Worm (Caenorhabditis elegans) whole organism, late embryonic: ENCODE data around the gene C23H4.8.

ENCODE experiments used
- C08G9.2 ChIP-seq: sonication (generic microtip); optimal IDR thresholded peaks from 2 replicates; lab custom pipeline; 2016; ENCODE audit warnings: mild to moderate bottlenecking, missing genetic modification characterization, moderate library complexity, missing compliant biosample characterization
- T23F11.4 ChIP-seq: fragments of 200-800 bp; sonication (Bioruptor generic); optimal IDR thresholded peaks from 2 replicates; lab custom pipeline; 2018; ENCODE audit warnings: mild to moderate bottlenecking, missing genetic modification characterization, missing compliant biosample characterization
- ahr-1 ChIP-seq: sonication (generic microtip); optimal IDR thresholded peaks from 2 replicates; lab custom pipeline; 2016; ENCODE audit warnings: missing genetic modification characterization, missing compliant biosample characterization
- ceh-14 ChIP-seq: sonication (generic microtip); optimal IDR thresholded peaks from 2 replicates; lab custom pipeline; 2016; ENCODE audit warnings: missing genotype, missing genetic modification characterization, missing compliant biosample characterization
- ceh-19 ChIP-seq: fragments of 200-800 bp; sonication (Bioruptor generic); optimal IDR thresholded peaks from 2 replicates; lab custom pipeline; 2018; ENCODE audit warnings: mild to moderate bottlenecking, missing genetic modification characterization, missing compliant biosample characterization
- ceh-2 ChIP-seq: sonication (generic microtip); optimal IDR thresholded peaks from 2 replicates; lab custom pipeline; 2016; ENCODE audit warnings: missing genotype, missing genetic modification characterization, missing compliant biosample characterization
- ceh-24 ChIP-seq: sonication (generic microtip); optimal IDR thresholded peaks from 2 replicates; lab custom pipeline; 2016; ENCODE audit warnings: mild to moderate bottlenecking, missing genetic modification characterization, missing compliant biosample characterization
- ceh-30 ChIP-seq: fragments of 150-350 bp; optimal IDR thresholded peaks from 2 replicates; lab custom pipeline; 2014; ENCODE audit warnings: missing biosample characterization, missing genetic modification characterization
- ceh-31 ChIP-seq: sonication (generic microtip); optimal IDR thresholded peaks from 2 replicates; lab custom pipeline; 2016; ENCODE audit warnings: missing genetic modification characterization, missing compliant biosample characterization
- ceh-34 ChIP-seq: sonication (generic microtip); optimal IDR thresholded peaks from 2 replicates; lab custom pipeline; 2016; ENCODE audit warnings: mild to moderate bottlenecking, missing genetic modification characterization, missing compliant biosample characterization
- ceh-48 ChIP-seq: sonication (generic microtip); optimal IDR thresholded peaks from 2 replicates; lab custom pipeline; 2016; ENCODE audit warnings: missing genetic modification characterization, inconsistent platforms, missing compliant biosample characterization
- ceh-9 ChIP-seq: sonication (generic microtip); optimal IDR thresholded peaks from 2 replicates; lab custom pipeline; 2016; ENCODE audit warnings: mild to moderate bottlenecking, missing genetic modification characterization, inconsistent platforms, missing compliant biosample characterization
- che-1 ChIP-seq: sonication (generic microtip); optimal IDR thresholded peaks from 2 replicates; lab custom pipeline; 2016; ENCODE audit warnings: mild to moderate bottlenecking, missing genetic modification characterization, missing compliant biosample characterization
- elt-2 ChIP-seq: sonication (generic microtip); optimal IDR thresholded peaks from 2 replicates; lab custom pipeline; 2016; ENCODE audit warnings: missing genetic modification reagents, missing genetic modification characterization, missing compliant biosample characterization
- ets-4 ChIP-seq: sonication (generic microtip); optimal IDR thresholded peaks from 2 replicates; lab custom pipeline; 2016; ENCODE audit warnings: missing genetic modification characterization, missing compliant biosample characterization
- eyg-1 ChIP-seq: sonication (generic microtip); optimal IDR thresholded peaks from 2 replicates; lab custom pipeline; 2016; ENCODE audit warnings: missing genotype, missing genetic modification characterization, missing compliant biosample characterization
- fkh-6 ChIP-seq: sonication (generic microtip); optimal IDR thresholded peaks from 2 replicates; lab custom pipeline; 2016; ENCODE audit warnings: missing genetic modification characterization, missing compliant biosample characterization
- hlh-15 ChIP-seq: sonication (generic microtip); optimal IDR thresholded peaks from 2 replicates; lab custom pipeline; 2016; ENCODE audit warnings: missing genetic modification characterization, missing compliant biosample characterization
- hlh-6 ChIP-seq: sonication (generic microtip); optimal IDR thresholded peaks from 2 replicates; lab custom pipeline; 2016; ENCODE audit warnings: missing genotype, missing genetic modification characterization, missing compliant biosample characterization
- hlh-8 ChIP-seq: sonication (generic microtip); optimal IDR thresholded peaks from 2 replicates; lab custom pipeline; 2016; ENCODE audit warnings: missing genotype, missing genetic modification characterization, missing compliant biosample characterization
- lim-6 ChIP-seq: sonication (generic microtip); optimal IDR thresholded peaks from 2 replicates; lab custom pipeline; 2016; ENCODE audit warnings: missing genetic modification characterization, missing compliant biosample characterization
- mec-3 ChIP-seq: sonication (generic microtip); optimal IDR thresholded peaks from 2 replicates; lab custom pipeline; 2016; ENCODE audit warnings: borderline replicate concordance, missing genetic modification characterization, missing compliant biosample characterization
- npax-4 ChIP-seq: sonication (generic microtip); optimal IDR thresholded peaks from 2 replicates; lab custom pipeline; 2016; ENCODE audit warnings: missing genetic modification characterization, missing compliant biosample characterization
- pax-1 ChIP-seq: fragments of 150-350 bp; optimal IDR thresholded peaks from 2 replicates; lab custom pipeline; 2014; ENCODE audit warnings: missing biosample characterization, missing genetic modification characterization
- pha-2 ChIP-seq: sonication (generic microtip); optimal IDR thresholded peaks from 2 replicates; lab custom pipeline; 2017; ENCODE audit warnings: mild to moderate bottlenecking, missing genetic modification characterization, missing compliant biosample characterization
- pha-4 ChIP-seq: fragments of 150-350 bp; optimal IDR thresholded peaks from 2 replicates; lab custom pipeline; 2018; ENCODE audit warnings: missing biosample characterization, missing genetic modification reagents, missing genetic modification characterization
- ref-2 ChIP-seq: sonication (generic microtip); optimal IDR thresholded peaks from 2 replicates; lab custom pipeline; 2016; ENCODE audit warnings: missing genetic modification characterization, missing compliant biosample characterization
- sox-2 ChIP-seq: fragments of 200-800 bp; sonication (Bioruptor generic); IDR thresholded peaks from 2 replicates; pipeline ENCODE4 v1.3.6; 2022; ENCODE audit warnings: missing genetic modification reagents, missing genetic modification characterization, missing compliant biosample characterization
- sox-4 ChIP-seq: sonication (generic microtip); optimal IDR thresholded peaks from 2 replicates; lab custom pipeline; 2017; ENCODE audit warnings: mild to moderate bottlenecking, missing genetic modification characterization, inconsistent platforms, missing compliant biosample characterization
- syd-9 ChIP-seq: sonication (generic microtip); optimal IDR thresholded peaks from 2 replicates; lab custom pipeline; 2016; ENCODE audit warnings: mild to moderate bottlenecking, missing genetic modification characterization, moderate library complexity, missing compliant biosample characterization
- tbx-2 ChIP-seq: sonication (generic microtip); optimal IDR thresholded peaks from 2 replicates; lab custom pipeline; 2016; ENCODE audit warnings: missing genetic modification characterization, missing compliant biosample characterization
- ttx-3 ChIP-seq: sonication (generic microtip); optimal IDR thresholded peaks from 2 replicates; lab custom pipeline; 2016; ENCODE audit warnings: missing genetic modification reagents, missing genetic modification characterization, missing compliant biosample characterization
- unc-3 ChIP-seq, 2 experiments: fragments of 200-800 bp in 1 of 2; sonication (Bioruptor generic) in 1 of 2; sonication (generic microtip) in 1 of 2; conservative IDR thresholded peaks in 1 of 2; optimal IDR thresholded peaks in 1 of 2; 2 replicates each; pipeline versions ENCODE4 v1.3.6 to Lab custom; 2016 to 2022; ENCODE audit warnings: missing compliant biosample characterization in 2 of 2, missing genetic modification characterization in 2 of 2, missing genetic modification reagents in 1 of 2
- unc-42 ChIP-seq: sonication (generic microtip); optimal IDR thresholded peaks from 2 replicates; lab custom pipeline; 2016; ENCODE audit warnings: missing genotype, missing genetic modification characterization, missing compliant biosample characterization
- zip-5 ChIP-seq: sonication (generic microtip); optimal IDR thresholded peaks from 2 replicates; lab custom pipeline; 2016; ENCODE audit warnings: missing genetic modification characterization, missing compliant biosample characterization

The C23H4.8 gene

DNA sequence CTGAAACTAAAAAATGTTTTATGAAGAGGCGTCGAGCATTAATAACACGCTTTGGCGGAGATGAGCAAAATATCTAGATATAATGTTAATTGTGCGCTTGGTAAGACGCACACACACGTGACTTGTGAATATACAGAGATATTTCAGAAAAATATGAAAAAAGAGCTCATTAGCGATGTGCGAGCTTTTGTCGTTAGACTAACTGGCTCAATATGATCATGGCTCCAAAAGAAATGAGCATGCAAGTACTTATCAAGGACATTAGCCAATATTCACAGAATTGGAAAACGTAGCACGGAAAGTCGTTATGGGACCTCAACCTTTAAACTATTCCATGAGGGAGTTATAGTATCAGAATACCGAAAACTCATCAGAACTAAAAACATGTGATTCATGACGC lies 10.0 kb upstream of the C23H4.8 start:
- TF ChIP-seq syd-9 (no peak), ahr-1 (tag; lab: Kevin White, UChicago) (no peak), pha-2 (tag; lab: Kevin White, UChicago) (no peak), eyg-1 (tag; lab: Kevin White, UChicago) (no peak), hlh-15 (tag; lab: Kevin White, UChicago) (no peak), sox-4 (tag; lab: Kevin White, UChicago) (no peak), zip-5 (tag; lab: Kevin White, UChicago) (no peak), unc-42 (tag; lab: Kevin White, UChicago) (no peak), ref-2 (tag; lab: Kevin White, UChicago) (no peak), ceh-9 (tag; lab: Kevin White, UChicago) (no peak), ceh-2 (no peak), elt-2 (tag; lab: Kevin White, UChicago) (no peak)
- TF ChIP-seq, all 69 proteins: peak for 0

DNA sequence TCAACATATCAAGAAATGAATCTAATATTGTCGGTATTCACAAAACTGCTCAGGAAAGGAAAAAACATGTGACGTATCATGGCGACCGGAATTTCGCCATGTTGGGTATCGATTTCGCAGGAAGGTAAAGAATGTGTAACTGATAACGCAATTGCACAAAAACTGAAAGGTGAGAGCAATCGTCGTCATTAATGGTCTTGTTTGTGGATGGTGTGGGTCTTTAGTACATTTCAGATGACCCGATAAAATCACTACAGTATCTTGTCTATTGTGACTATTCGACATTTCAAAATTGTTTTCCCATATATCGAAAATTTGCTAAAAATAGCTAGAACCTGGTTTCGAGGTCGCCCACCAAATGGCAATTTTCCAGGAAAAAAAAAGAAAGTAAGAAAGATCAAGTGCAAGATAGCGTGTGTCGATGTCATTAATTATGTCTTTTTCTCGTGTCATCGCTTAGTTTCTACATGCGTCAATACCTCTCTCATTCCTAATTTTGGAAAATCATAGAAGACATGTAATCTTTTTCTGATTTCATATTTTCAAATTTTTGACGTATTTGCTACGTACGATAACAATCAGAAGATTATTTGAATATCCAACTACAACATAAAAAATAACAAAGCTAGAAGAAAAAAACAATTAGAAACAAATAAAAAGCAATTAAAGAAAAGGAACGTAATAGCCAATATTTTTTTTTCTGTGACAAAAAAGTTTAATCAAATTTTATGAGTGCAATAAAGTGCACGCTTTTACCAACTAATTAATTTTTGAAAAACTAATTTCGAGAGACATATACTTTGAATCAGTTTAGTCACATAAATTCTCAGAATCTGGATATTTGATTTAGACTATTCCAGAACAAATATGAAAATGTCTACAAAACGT lies 6.7 kb upstream of the C23H4.8 start:
- no peak for TF ChIP-seq ceh-19 (GFP tag; lab: Kevin White, UChicago)
- no peak for TF ChIP-seq pha-2 (tag; lab: Kevin White, UChicago)
- no peak for TF ChIP-seq ahr-1 (tag; lab: Kevin White, UChicago)
- no peak for TF ChIP-seq ceh-24 (tag; lab: Kevin White, UChicago)
- peak; percentile 43 for TF ChIP-seq elt-2 (tag; lab: Kevin White, UChicago)
- TF ChIP-seq mec-3 (tag; lab: Kevin White, UChicago): no peak
- no peak for TF ChIP-seq ceh-9 (tag; lab: Kevin White, UChicago)
- TF ChIP-seq eyg-1 (tag; lab: Kevin White, UChicago): no peak
- TF ChIP-seq che-1 (tag; lab: Kevin White, UChicago): no peak
- no peak for TF ChIP-seq sox-2 (GFP tag; lab: Robert Waterston, UW)
- TF ChIP-seq ceh-14 (tag; lab: Kevin White, UChicago): peak; percentile 42

DNA sequence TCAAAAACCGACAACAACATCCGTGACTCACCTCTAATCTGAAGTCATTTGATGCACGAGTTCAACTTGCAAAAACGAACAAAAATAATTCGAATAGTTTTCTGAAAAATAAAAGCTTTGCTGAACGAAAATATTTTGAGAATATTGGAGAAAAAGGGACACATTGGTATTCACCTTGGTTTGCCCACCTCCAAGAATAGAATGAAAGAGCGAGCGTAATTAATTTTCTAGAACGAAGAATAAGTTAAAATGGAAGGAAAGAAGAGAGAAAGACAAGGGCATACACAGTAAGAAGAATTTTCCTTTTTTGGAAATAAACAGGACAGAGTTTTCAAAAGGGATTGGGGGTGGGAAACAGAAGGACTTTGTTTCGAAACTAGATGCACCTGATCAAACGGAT lies 4.2 kb upstream of the C23H4.8 start, which contains the start of gene cab-1:
cab-1 (minus strand) TSS at position 101 of the 400 bp plus-strand sequence.
- TF ChIP-seq ceh-9 (tag; lab: Kevin White, UChicago): no peak
- no peak for TF ChIP-seq pax-1 (tag; lab: Kevin White, UChicago)
- no peak for TF ChIP-seq pha-4
- no peak for TF ChIP-seq C08G9.2 (tag; lab: Kevin White, UChicago)
- TF ChIP-seq ceh-14 (tag; lab: Kevin White, UChicago): no peak
- no peak for TF ChIP-seq hlh-6 (tag; lab: Kevin White, UChicago)
- no peak for TF ChIP-seq ceh-48 (tag; lab: Kevin White, UChicago)
- no peak for TF ChIP-seq ceh-34 (tag; lab: Kevin White, UChicago)
- TF ChIP-seq che-1 (tag; lab: Kevin White, UChicago): no peak

DNA sequence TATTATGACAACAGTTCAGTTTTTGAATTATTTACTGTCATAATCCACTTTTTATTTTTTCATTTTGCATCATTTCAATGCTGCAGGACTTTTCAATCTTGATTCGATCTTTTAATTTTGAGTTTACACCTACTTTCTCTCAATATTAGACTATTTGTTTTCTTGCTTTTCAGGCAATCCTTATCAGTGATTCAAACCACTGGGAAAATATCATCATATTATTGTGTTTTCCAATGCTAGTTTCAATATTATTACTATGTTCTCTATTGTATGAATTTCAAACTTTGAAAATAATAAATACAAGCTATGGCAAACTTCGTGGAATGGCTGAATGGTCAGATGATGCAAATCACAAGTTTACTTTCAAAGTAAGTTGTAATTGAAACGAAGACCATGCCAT lies 2.4 kb downstream of the C23H4.8 start, which contains the start of gene cest-8:
cest-8 (plus strand) TSS at position 184 of the 400 bp plus-strand sequence.
- TF ChIP-seq unc-3 (GFP tag; conservative IDR thresholded peaks at IDR 0.05; lab: Robert Waterston, UW): no peak
- TF ChIP-seq unc-3 (tag; optimal IDR thresholded peaks at IDR 0.05; lab: Kevin White, UChicago): no peak
- TF ChIP-seq ceh-19 (GFP tag; lab: Kevin White, UChicago): no peak
- TF ChIP-seq fkh-6 (tag; lab: Kevin White, UChicago): no peak
- TF ChIP-seq hlh-8 (tag; lab: Kevin White, UChicago): no peak
- TF ChIP-seq ceh-2: no peak
- TF ChIP-seq T23F11.4 (GFP tag; lab: Kevin White, UChicago): no peak
- no peak for TF ChIP-seq ets-4 (tag; lab: Kevin White, UChicago)
- no peak for TF ChIP-seq ceh-31 (tag; lab: Kevin White, UChicago)
- TF ChIP-seq ceh-30: no peak
- TF ChIP-seq ttx-3 (tag; lab: Kevin White, UChicago): no peak
- TF ChIP-seq zip-5 (tag; lab: Kevin White, UChicago): no peak
- no peak for TF ChIP-seq ceh-34 (tag; lab: Kevin White, UChicago)
- no peak for TF ChIP-seq lim-6
- TF ChIP-seq tbx-2: no peak
- no peak for TF ChIP-seq npax-4 (tag; lab: Kevin White, UChicago)
- no peak for TF ChIP-seq sox-4 (tag; lab: Kevin White, UChicago)
- TF ChIP-seq che-1 (tag; lab: Kevin White, UChicago): no peak
